Fruit fly (Drosophila melanogaster): ENCODE results near the gene Pyroxd1.

Pyroxd1 gene

dm6 chr2L:20120388-20121232 lies 29.4 kb downstream of the Pyroxd1 start (continued):
- TF ChIP-seq gce (GFP tag; IDR thresholded peaks at IDR 0.05) (peak; percentile 83; the same call in 2 of the 3 replicates), CG11247 (GFP tag; IDR thresholded peaks at IDR 0.05) (peak; percentile 98), Rfx (GFP tag; IDR thresholded peaks at IDR 0.05) (peak; percentile 99), zfh2 (GFP tag; optimal IDR thresholded peaks at IDR 0.05) (peak; percentile 62), CG2712 (tag; optimal IDR thresholded peaks at IDR 0.05) (peak; percentile 80), TFAM (GFP tag; optimal IDR thresholded peaks at IDR 0.05) (no peak), row (GFP tag; IDR thresholded peaks at IDR 0.05) (peak; percentile 76), CG14965 (GFP tag; optimal IDR thresholded peaks at IDR 0.05; ENCODE audit: borderline replicate concordance) (peak; percentile 50), CG10431 (GFP tag; optimal IDR thresholded peaks at IDR 0.05) (no peak), CG34376 (GFP tag; optimal IDR thresholded peaks at IDR 0.05) (peak; percentile 10), slbo (GFP tag; IDR thresholded peaks at IDR 0.05) (peak; percentile 98), CG14860 (GFP tag; IDR thresholded peaks at IDR 0.05; ENCODE audit: partially characterized antibody) (peak; percentile 57; the same call in 2 of the 3 replicates), pita (GFP tag; optimal IDR thresholded peaks at IDR 0.05) (peak; percentile 91), ind (GFP tag; optimal IDR thresholded peaks at IDR 0.05) (peak; percentile 90), CG2202 (tag; optimal IDR thresholded peaks at IDR 0.05) (peak; percentile 47), CG31365 (tag; optimal IDR thresholded peaks at IDR 0.05) (peak; percentile 14), CkIIα-i1 (GFP tag; IDR thresholded peaks at IDR 0.05) (peak; percentile 28; the same call in 1 of the 2 replicates), sd (tag; optimal IDR thresholded peaks at IDR 0.05) (no peak), mld (GFP tag; IDR thresholded peaks at IDR 0.05; ENCODE audit: partially characterized antibody) (0 out of 3 replicates have a peak, but pooled peaks have one; percentile 43), ro (GFP tag; IDR thresholded peaks at IDR 0.05) (peak; percentile 86), CG30020 (tag; optimal IDR thresholded peaks at IDR 0.05) (peak; percentile 66), CG17328 (GFP tag; IDR thresholded peaks at IDR 0.05) (peak; percentile 91), Lhr (GFP tag; optimal IDR thresholded peaks at IDR 0.05) (peak; percentile 97), zen2 (GFP tag; IDR thresholded peaks at IDR 0.05; ENCODE audit: partially characterized antibody) (peak; percentile 56; the same call in 2 of the 3 replicates), cad (GFP tag; optimal IDR thresholded peaks at IDR 0.05) (no peak), CG10147 (GFP tag; optimal IDR thresholded peaks at IDR 0.05) (peak; percentile 74), CG1832 (GFP tag; optimal IDR thresholded peaks at IDR 0.05) (no peak), CG6254 (GFP tag; optimal IDR thresholded peaks at IDR 0.05) (peak; percentile 26), da (GFP tag; optimal IDR thresholded peaks at IDR 0.05) (peak; percentile 90), unpg (GFP tag; optimal IDR thresholded peaks at IDR 0.05) (peak; percentile 72), caup (GFP tag; optimal IDR thresholded peaks at IDR 0.05; ENCODE audit: severe bottlenecking) (peak; percentile 85), ttk (GFP tag; IDR thresholded peaks at IDR 0.05) (peak; percentile 85), CG34224 (GFP tag; IDR thresholded peaks at IDR 0.05; ENCODE audit: partially characterized antibody) (peak; percentile 67), CG13424 (tag; optimal IDR thresholded peaks at IDR 0.05) (peak; percentile 79), oc (tag; optimal IDR thresholded peaks at IDR 0.05) (no peak), CG18011 (GFP tag; optimal IDR thresholded peaks at IDR 0.05) (no peak), CG4707 (GFP tag; optimal IDR thresholded peaks at IDR 0.05) (peak; percentile 41), ems (GFP tag; optimal IDR thresholded peaks at IDR 0.05) (peak; percentile 73), aop (GFP tag; IDR thresholded peaks at IDR 0.05) (peak; percentile 82), gsb (GFP tag; IDR thresholded peaks at IDR 0.05) (peak; percentile 80), Sry-β (GFP tag; optimal IDR thresholded peaks at IDR 0.05) (peak; percentile 67), CG11696 (GFP tag; IDR thresholded peaks at IDR 0.05) (no peak), CG8944 (GFP tag; optimal IDR thresholded peaks at IDR 0.05) (peak; percentile 96), unc-4 (GFP tag; IDR thresholded peaks at IDR 0.05; ENCODE audit: partially characterized antibody) (peak; percentile 60), ranshi (GFP tag; IDR thresholded peaks at IDR 0.05) (peak; percentile 94), CG6791 (GFP tag; IDR thresholded peaks at IDR 0.05; ENCODE audit: partially characterized antibody) (peak; percentile 79), HLH4C (GFP tag; IDR thresholded peaks at IDR 0.05; ENCODE audit: partially characterized antibody) (peak; percentile 65; the same call in 2 of the 3 replicates)
